Worm (Caenorhabditis elegans) whole organism, L1 larva: Measurements from ENCODE around the gene ucr-2.2.

Experiments used
- egl-27 ChIP-seq, 2 experiments: fragments of 150-350 bp in 1 of 2; sonication (generic microtip); optimal IDR thresholded peaks; 3 replicates each; lab custom pipeline; 2017 to 2018; ENCODE audit warnings: missing biosample characterization in 2 of 2, missing genetic modification characterization in 2 of 2, missing genetic modification reagents in 2 of 2
- fkh-8 ChIP-seq: sonication (generic microtip); optimal IDR thresholded peaks from 2 replicates; lab custom pipeline; 2016; ENCODE audit warnings: mild to moderate bottlenecking, missing genetic modification characterization, missing compliant biosample characterization
- lir-3 ChIP-seq: sonication (generic microtip); optimal IDR thresholded peaks from 2 replicates; lab custom pipeline; 2016; ENCODE audit warnings: mild to moderate bottlenecking, missing genetic modification characterization, moderate library complexity, missing compliant biosample characterization; ENCODE audit not compliant: poor library complexity
- xbp-1 ChIP-seq: sonication (generic microtip); optimal IDR thresholded peaks from 2 replicates; lab custom pipeline; 2016; ENCODE audit warnings: missing genetic modification characterization, missing compliant biosample characterization
- ztf-11 ChIP-seq, 2 experiments: sonication (generic microtip); optimal IDR thresholded peaks; 2 replicates each; lab custom pipeline; 2016 to 2017; ENCODE audit warnings: missing genetic modification characterization in 2 of 2, missing biosample characterization in 1 of 2, missing compliant biosample characterization in 1 of 2

DNA sequence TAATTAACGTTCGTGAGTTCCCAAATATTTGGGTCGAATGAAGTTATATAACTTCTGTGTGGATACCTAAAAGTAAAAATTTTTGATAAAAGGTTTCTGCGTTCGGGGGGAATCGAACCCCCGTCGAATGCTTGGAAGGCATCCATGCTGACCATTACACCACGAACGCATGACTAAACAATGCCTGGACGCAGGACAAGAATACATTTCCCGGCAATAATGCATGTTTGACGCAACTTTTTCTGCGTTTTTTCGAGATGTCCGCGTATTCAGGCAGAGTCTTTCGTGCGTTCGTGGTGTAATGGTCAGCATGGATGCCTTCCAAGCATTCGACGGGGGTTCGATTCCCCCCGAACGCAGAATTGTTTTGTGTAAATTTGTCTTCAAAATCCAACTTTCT is 27.0 kb downstream of the ucr-2.2 start:
- TF ChIP-seq ztf-11 (tag; optimal IDR thresholded peaks at IDR 0.05; lab: Kevin White, UChicago) = no peak
- TF ChIP-seq fkh-8 (tag; lab: Kevin White, UChicago) = no peak
- no peak for TF ChIP-seq lir-3 (tag; lab: Kevin White, UChicago)
- TF ChIP-seq xbp-1 (tag; lab: Kevin White, UChicago) = no peak
- TF ChIP-seq egl-27 (tag; optimal IDR thresholded peaks at IDR 0.05; lab: Kevin White, UChicago) = no peak
